Worm (Caenorhabditis elegans) whole organism, early embryonic: ENCODE results near the gene C45G9.10.
A peak's percentile ranks its signal among the peaks of the same experiment; 100 is the strongest.
"Not testable (repeated sequence)": the region's sequence is repeated elsewhere in the genome, so short reads cannot be mapped to it uniquely, and the experiment has no call there.

ENCODE experiments used
- B0310.2 ChIP-seq: sonication (generic microtip); optimal IDR thresholded peaks from 2 replicates; lab custom pipeline; 2016; ENCODE audit warnings: mild to moderate bottlenecking, missing genetic modification characterization, missing compliant biosample characterization
- F13C5.2 ChIP-seq: sonication (generic microtip); optimal IDR thresholded peaks from 2 replicates; lab custom pipeline; 2017; ENCODE audit warnings: mild to moderate bottlenecking, missing genetic modification characterization, inconsistent platforms, missing compliant biosample characterization
- aly-1 ChIP-seq: sonication (generic microtip); optimal IDR thresholded peaks from 2 replicates; lab custom pipeline; 2016; ENCODE audit warnings: missing genetic modification characterization, missing compliant biosample characterization
- ama-1 ChIP-seq: fragments of 150-350 bp; optimal IDR thresholded peaks from 2 replicates; lab custom pipeline; 2014
- ceh-13 ChIP-seq: fragments of 200-800 bp; sonication (Bioruptor generic); optimal IDR thresholded peaks from 2 replicates; lab custom pipeline; 2018; ENCODE audit warnings: mild to moderate bottlenecking, missing genetic modification characterization, missing compliant biosample characterization
- ceh-36 ChIP-seq: sonication (generic microtip); optimal IDR thresholded peaks from 2 replicates; lab custom pipeline; 2016; ENCODE audit warnings: missing genetic modification characterization, inconsistent platforms, missing compliant biosample characterization
- ets-7 ChIP-seq: sonication (generic microtip); optimal IDR thresholded peaks from 2 replicates; lab custom pipeline; 2016; ENCODE audit warnings: missing genotype, missing genetic modification characterization, missing compliant biosample characterization
- flt-1 ChIP-seq: fragments of 200-800 bp; sonication (Bioruptor generic); IDR thresholded peaks from 2 replicates; pipeline ENCODE4 v1.3.6; 2022; ENCODE audit warnings: missing genetic modification characterization, missing compliant biosample characterization
- hmbx-1 ChIP-seq: sonication (generic microtip); optimal IDR thresholded peaks from 2 replicates; lab custom pipeline; 2016; ENCODE audit warnings: mild to moderate bottlenecking, missing genetic modification characterization, missing compliant biosample characterization
- hmg-4 ChIP-seq: fragments of 200-800 bp; sonication (Bioruptor generic); optimal IDR thresholded peaks from 2 replicates; lab custom pipeline; 2018; ENCODE audit warnings: mild to moderate bottlenecking, missing genetic modification characterization, missing compliant biosample characterization
- hnd-1 ChIP-seq: sonication (generic microtip); optimal IDR thresholded peaks from 2 replicates; lab custom pipeline; 2016; ENCODE audit warnings: missing genetic modification characterization, missing compliant biosample characterization
- pes-1 ChIP-seq: fragments of 200-800 bp; sonication (Bioruptor generic); IDR thresholded peaks from 2 replicates; pipeline ENCODE4 v1.3.6; 2022; ENCODE audit warnings: missing genetic modification reagents, missing genetic modification characterization, missing compliant biosample characterization
- scrt-1 ChIP-seq: fragments of 200-800 bp; sonication (Bioruptor generic); IDR thresholded peaks from 2 replicates; pipeline ENCODE4 v1.3.6; 2022; ENCODE audit warnings: missing genetic modification characterization, missing compliant biosample characterization
- sea-1 ChIP-seq: fragments of 200-800 bp; sonication (Bioruptor generic); conservative IDR thresholded peaks from 2 replicates; pipeline ENCODE4 v1.3.6; 2022; ENCODE audit warnings: missing genetic modification characterization, missing compliant biosample characterization
- tbx-11 ChIP-seq: fragments of 200-800 bp; sonication (Bioruptor generic); IDR thresholded peaks from 2 replicates; pipeline ENCODE4 v1.3.6; 2022; ENCODE audit warnings: missing genetic modification characterization, missing compliant biosample characterization
- tbx-37 ChIP-seq: fragments of 200-800 bp; sonication (Bioruptor generic); conservative IDR thresholded peaks from 2 replicates; pipeline ENCODE4 v1.3.6; 2022; ENCODE audit warnings: missing genetic modification reagents, missing genetic modification characterization, missing compliant biosample characterization
- tra-4 ChIP-seq: sonication (generic microtip); optimal IDR thresholded peaks from 2 replicates; lab custom pipeline; 2017; ENCODE audit warnings: missing genetic modification characterization, missing compliant biosample characterization

C45G9.10 gene

ce11 chrIII:5074398-5074797 is 12.7 kb upstream of the C45G9.10 start, which contains the start of gene ttbk-6:
ttbk-6 (plus strand) TSS chrIII:5074698.
- TF ChIP-seq aly-1 (no peak), ama-1 (lab: Kevin White, UChicago) (no peak), scrt-1 (GFP tag; lab: Robert Waterston, UW) (no peak), flt-1 (GFP tag; lab: Robert Waterston, UW) (no peak), ets-7 (tag; lab: Kevin White, UChicago) (no peak), tbx-37 (GFP tag; lab: Robert Waterston, UW) (no peak), tbx-11 (GFP tag; lab: Robert Waterston, UW) (no peak)

DNA sequence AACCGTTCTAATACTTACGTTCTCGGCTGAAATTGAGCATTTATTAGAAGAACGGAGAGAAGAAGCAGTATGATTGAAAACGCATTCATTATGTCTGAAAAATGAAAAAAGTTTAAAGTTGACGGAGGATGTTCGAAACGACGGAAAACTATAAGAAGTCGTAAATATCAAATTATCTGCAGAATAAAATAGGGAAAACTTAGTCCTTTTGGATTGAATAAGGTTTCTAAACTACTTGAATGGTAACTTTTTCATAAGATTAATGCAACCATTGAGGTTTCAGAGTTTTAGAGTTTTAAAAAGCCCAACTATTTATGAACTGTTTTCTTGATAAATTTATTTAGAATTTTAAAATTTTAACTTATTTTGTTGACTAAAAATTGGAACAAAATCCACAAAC is 9.8 kb upstream of the C45G9.10 start, which contains the start of gene C45G9.12:
TSS of gene C45G9.12 (minus strand) at position 101 of the 400 bp plus-strand sequence.
- TF ChIP-seq hmbx-1 (tag; lab: Kevin White, UChicago) (no peak), scrt-1 (GFP tag; lab: Robert Waterston, UW) (no peak), ceh-13 (GFP tag; lab: Kevin White, UChicago) (no peak), F13C5.2 (tag; lab: Kevin White, UChicago) (no peak), ets-7 (tag; lab: Kevin White, UChicago) (no peak), tra-4 (tag; lab: Kevin White, UChicago) (no peak), sea-1 (GFP tag; lab: Robert Waterston, UW) (no peak), aly-1 (no peak), B0310.2 (tag; lab: Kevin White, UChicago) (no peak), flt-1 (GFP tag; lab: Robert Waterston, UW) (no peak), ama-1 (lab: Kevin White, UChicago) (no peak), pes-1 (GFP tag; lab: Robert Waterston, UW) (no peak), tbx-11 (GFP tag; lab: Robert Waterston, UW) (no peak), tbx-37 (GFP tag; lab: Robert Waterston, UW) (no peak), hmg-4 (GFP tag; lab: Kevin White, UChicago) (no peak), ceh-36 (tag; lab: Kevin White, UChicago) (no peak), hnd-1 (tag; lab: Kevin White, UChicago) (no peak)

- TF ChIP-seq pes-1 (GFP tag; lab: Robert Waterston, UW) = no peak
- TF ChIP-seq tbx-37 (GFP tag; lab: Robert Waterston, UW) = peak; percentile 82; the same call in 1 of the 2 replicates
- no peak for TF ChIP-seq aly-1
- no peak for TF ChIP-seq tra-4 (tag; lab: Kevin White, UChicago)
- no peak for TF ChIP-seq sea-1 (GFP tag; lab: Robert Waterston, UW)
- TF ChIP-seq hnd-1 (tag; lab: Kevin White, UChicago) = no peak
- TF ChIP-seq hmbx-1 (tag; lab: Kevin White, UChicago) = no peak
- TF ChIP-seq tbx-11 (GFP tag; lab: Robert Waterston, UW) = no peak
- TF ChIP-seq F13C5.2 (tag; lab: Kevin White, UChicago) = peak; percentile 59
- TF ChIP-seq flt-1 (GFP tag; lab: Robert Waterston, UW) = 0 out of 2 replicates have a peak, but pooled peaks have one; percentile 21
- TF ChIP-seq ceh-36 (tag; lab: Kevin White, UChicago) = no peak
- TF ChIP-seq ama-1 (lab: Kevin White, UChicago) = no peak
These were observed 7.1 kb upstream of the C45G9.10 start, which contains the start of the genes C45G9.11 and C45G9.2 for ce11 chrIII:5068675-5069233. C45G9.11 (minus strand) TSS chrIII:5068725. C45G9.2 (plus strand) TSS chrIII:5069066.

- not testable (repeated sequence) for TF ChIP-seq hnd-1 (tag; lab: Kevin White, UChicago); tbx-37 (GFP tag; lab: Robert Waterston, UW); ceh-13 (GFP tag; lab: Kevin White, UChicago)
These were observed 708 bp upstream of the C45G9.10 start, which contains the start of gene C45G9.4 for ce11 chrIII:5062406-5062805. C45G9.4 (plus strand) TSS chrIII:5062706.

ce11 chrIII:5055709-5056108 is 6.0 kb downstream of the C45G9.10 start, which contains the start of gene C45G9.9:
C45G9.9 (minus strand) TSS chrIII:5055809.
- not testable (repeated sequence) for TF ChIP-seq scrt-1 (GFP tag; lab: Robert Waterston, UW); hmg-4 (GFP tag; lab: Kevin White, UChicago); pes-1 (GFP tag; lab: Robert Waterston, UW)

DNA sequence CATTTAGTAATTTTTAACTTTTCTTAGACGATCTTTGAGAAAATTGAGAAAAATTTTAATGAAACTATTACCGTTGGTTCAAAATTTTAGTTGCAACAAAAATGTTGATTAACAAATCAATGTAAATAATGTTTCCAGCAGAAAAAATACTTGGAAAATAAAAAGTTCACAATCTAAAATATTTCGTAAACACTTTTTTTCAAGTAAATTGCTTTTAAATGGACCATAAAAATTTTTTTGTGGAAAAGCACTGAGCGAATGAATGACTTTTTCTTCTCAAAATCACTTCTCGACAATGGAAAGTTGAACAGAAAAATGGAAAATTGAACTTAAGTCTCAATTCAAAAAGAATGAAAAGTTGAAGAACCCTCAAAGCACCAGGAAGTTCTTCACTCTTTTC is 8.2 kb downstream of the C45G9.10 start, which contains the start of gene C45G9.8:
TSS of gene C45G9.8 (minus strand) at position 101 of the 400 bp plus-strand sequence.
- TF ChIP-seq hmg-4 (GFP tag; lab: Kevin White, UChicago) (no peak), aly-1 (no peak), pes-1 (GFP tag; lab: Robert Waterston, UW) (no peak), scrt-1 (GFP tag; lab: Robert Waterston, UW) (no peak), sea-1 (GFP tag; lab: Robert Waterston, UW) (no peak), ama-1 (lab: Kevin White, UChicago) (no peak), hnd-1 (tag; lab: Kevin White, UChicago) (no peak), ceh-13 (GFP tag; lab: Kevin White, UChicago) (no peak)

DNA sequence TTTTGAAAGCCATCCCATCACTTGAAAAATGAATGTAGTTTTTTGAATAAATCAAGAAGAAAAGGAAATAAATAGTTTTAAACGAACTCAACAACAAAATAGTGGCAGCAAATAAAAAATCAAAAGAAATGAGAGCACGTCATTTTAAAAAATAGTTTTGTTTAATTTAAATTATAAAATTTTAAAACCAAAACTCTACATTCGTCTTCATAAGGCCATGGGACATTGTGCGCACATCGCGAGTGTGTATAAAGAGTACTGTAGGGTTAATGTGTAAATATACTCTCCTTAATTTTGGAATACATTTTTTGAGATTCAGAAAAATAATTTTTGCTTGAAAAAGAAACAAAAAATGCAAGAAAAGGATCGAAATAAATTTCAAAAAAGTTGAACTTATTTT is 9.7 kb downstream of the C45G9.10 start, which contains the start of gene C45G9.15:
TSS of gene C45G9.15 (minus strand) at position 101 of the 400 bp plus-strand sequence.
- TF ChIP-seq hmbx-1 (tag; lab: Kevin White, UChicago) (no peak), tbx-37 (GFP tag; lab: Robert Waterston, UW) (no peak), ceh-36 (tag; lab: Kevin White, UChicago) (no peak), tbx-11 (GFP tag; lab: Robert Waterston, UW) (no peak), aly-1 (no peak), scrt-1 (GFP tag; lab: Robert Waterston, UW) (no peak), sea-1 (GFP tag; lab: Robert Waterston, UW) (no peak), hmg-4 (GFP tag; lab: Kevin White, UChicago) (no peak), B0310.2 (tag; lab: Kevin White, UChicago) (no peak), ets-7 (tag; lab: Kevin White, UChicago) (no peak), pes-1 (GFP tag; lab: Robert Waterston, UW) (no peak), hnd-1 (tag; lab: Kevin White, UChicago) (no peak), flt-1 (GFP tag; lab: Robert Waterston, UW) (no peak), tra-4 (tag; lab: Kevin White, UChicago) (no peak), ceh-13 (GFP tag; lab: Kevin White, UChicago) (no peak), ama-1 (lab: Kevin White, UChicago) (no peak)
